Worm (Caenorhabditis elegans) whole organism, late embryonic: ENCODE results near the gene clpr-2.

ENCODE experiments used
- Y22D7AL.16 ChIP-seq: sonication (generic microtip); optimal IDR thresholded peaks from 2 replicates; lab custom pipeline; 2016; ENCODE audit warnings: missing genetic modification characterization, missing compliant biosample characterization
- ama-1 ChIP-seq: fragments of 150-350 bp; optimal IDR thresholded peaks from 2 replicates; lab custom pipeline; 2014
- ceh-19 ChIP-seq: fragments of 200-800 bp; sonication (Bioruptor generic); optimal IDR thresholded peaks from 2 replicates; lab custom pipeline; 2018; ENCODE audit warnings: mild to moderate bottlenecking, missing genetic modification characterization, missing compliant biosample characterization
- ceh-2 ChIP-seq: sonication (generic microtip); optimal IDR thresholded peaks from 2 replicates; lab custom pipeline; 2016; ENCODE audit warnings: missing genotype, missing genetic modification characterization, missing compliant biosample characterization
- dmd-4 ChIP-seq: sonication (generic microtip); optimal IDR thresholded peaks from 2 replicates; lab custom pipeline; 2016; ENCODE audit warnings: borderline replicate concordance, missing genetic modification characterization, missing compliant biosample characterization
- elt-2 ChIP-seq: sonication (generic microtip); optimal IDR thresholded peaks from 2 replicates; lab custom pipeline; 2016; ENCODE audit warnings: missing genetic modification reagents, missing genetic modification characterization, missing compliant biosample characterization
- nhr-11 ChIP-seq: fragments of 150-350 bp; optimal IDR thresholded peaks from 2 replicates; lab custom pipeline; 2014; ENCODE audit warnings: missing biosample characterization, missing genetic modification characterization
- pag-3 ChIP-seq: sonication (generic microtip); optimal IDR thresholded peaks from 2 replicates; lab custom pipeline; 2016; ENCODE audit warnings: missing compliant biosample characterization, missing genetic modification characterization, borderline replicate concordance
- pha-2 ChIP-seq: sonication (generic microtip); optimal IDR thresholded peaks from 2 replicates; lab custom pipeline; 2017; ENCODE audit warnings: mild to moderate bottlenecking, missing genetic modification characterization, missing compliant biosample characterization
- pqm-1 ChIP-seq: sonication (generic microtip); optimal IDR thresholded peaks from 2 replicates; lab custom pipeline; 2016; ENCODE audit warnings: missing genetic modification characterization, missing compliant biosample characterization
- sox-2 ChIP-seq: fragments of 200-800 bp; sonication (Bioruptor generic); IDR thresholded peaks from 2 replicates; pipeline ENCODE4 v1.3.6; 2022; ENCODE audit warnings: missing genetic modification reagents, missing genetic modification characterization, missing compliant biosample characterization
- syd-9 ChIP-seq: sonication (generic microtip); optimal IDR thresholded peaks from 2 replicates; lab custom pipeline; 2016; ENCODE audit warnings: mild to moderate bottlenecking, missing genetic modification characterization, moderate library complexity, missing compliant biosample characterization

ce11 chrII:1284985-1285384 is 26.3 kb downstream of the clpr-2 start:
- TF ChIP-seq ceh-2 (tag; lab: Kevin White, UChicago) (no peak), Y22D7AL.16 (tag; lab: Kevin White, UChicago) (no peak), pha-2 (tag; lab: Kevin White, UChicago) (no peak), dmd-4 (tag; lab: Kevin White, UChicago) (no peak), pqm-1 (tag; lab: Kevin White, UChicago) (no peak), sox-2 (GFP tag; lab: Robert Waterston, UW) (no peak), nhr-11 (tag; lab: Kevin White, UChicago) (no peak), ama-1 (lab: Kevin White, UChicago) (no peak), syd-9 (tag; lab: Kevin White, UChicago) (no peak), pag-3 (tag; lab: Kevin White, UChicago) (no peak), elt-2 (tag; lab: Kevin White, UChicago) (no peak), ceh-19 (no peak)
